Worm (Caenorhabditis elegans): ENCODE results near the gene T25D10.4.

DNA sequence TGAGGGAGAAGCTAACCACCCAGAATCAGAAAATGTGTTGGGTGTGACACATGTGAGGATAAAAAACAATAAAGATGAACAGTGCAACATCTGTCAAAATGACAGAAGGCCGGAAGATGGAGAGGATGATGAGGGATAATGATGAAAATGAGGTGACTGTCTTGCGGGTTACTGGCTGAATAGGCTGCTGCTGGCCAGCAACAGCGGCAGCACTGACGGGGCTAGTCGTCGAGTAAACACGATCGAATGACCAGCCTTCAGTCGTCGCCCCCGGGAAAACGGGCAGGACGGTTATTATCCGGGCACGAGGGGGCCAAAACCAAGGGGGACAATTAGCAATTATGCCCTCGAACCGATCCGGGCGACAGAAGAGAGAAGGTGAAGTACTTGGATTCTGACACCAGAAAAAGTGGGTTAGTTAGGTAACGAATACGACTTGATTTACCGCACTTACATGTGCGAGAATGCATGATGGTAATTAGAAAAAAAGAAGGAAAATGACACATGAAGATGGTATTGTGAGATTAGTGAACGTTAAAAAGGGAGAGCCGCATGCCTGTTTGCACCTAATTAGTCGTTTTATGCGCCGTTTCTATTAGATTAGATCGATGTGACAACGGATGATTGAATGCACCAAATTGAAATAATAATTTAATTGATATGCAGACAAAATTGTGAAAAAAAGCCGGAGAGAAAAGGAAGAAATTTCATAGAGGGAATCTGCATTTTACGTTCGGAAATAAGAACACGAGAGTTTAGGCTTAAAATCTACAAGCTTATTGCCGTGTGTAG, 1.8 kb upstream of the T25D10.4 start:
- TF ChIP-seq B0310.2 (tag; optimal IDR thresholded peaks at IDR 0.05) = no peak
- TF ChIP-seq ceh-36 (tag; optimal IDR thresholded peaks at IDR 0.05) = no peak
- TF ChIP-seq ama-1 (optimal IDR thresholded peaks at IDR 0.05) = no peak
- TF ChIP-seq flt-1 (GFP tag; IDR thresholded peaks at IDR 0.05) = no peak
- TF ChIP-seq hnd-1 (tag; optimal IDR thresholded peaks at IDR 0.05) = no peak
- no peak for TF ChIP-seq hmbx-1 (tag; optimal IDR thresholded peaks at IDR 0.05)
